Worm (Caenorhabditis elegans) whole organism, young adult: ENCODE data around the gene F57H12.6.

Experiments
- B0336.3 ChIP-seq: fragments of 200-800 bp; sonication (Bioruptor generic); IDR thresholded peaks from 2 replicates; pipeline ENCODE4 v1.3.6; 2022; ENCODE audit warnings: missing genetic modification characterization, missing compliant biosample characterization
- C17E4.6 ChIP-seq: fragments of 200-800 bp; sonication (Bioruptor generic); IDR thresholded peaks from 2 replicates; pipeline ENCODE4 v1.3.6; 2022; ENCODE audit warnings: missing genetic modification reagents, missing genetic modification characterization, missing compliant biosample characterization
- F23B12.7 ChIP-seq: sonication (generic microtip); optimal IDR thresholded peaks from 2 replicates; lab custom pipeline; 2017; ENCODE audit warnings: missing genetic modification characterization, mild to moderate bottlenecking, missing compliant biosample characterization, antibody characterized with exemption, moderate library complexity; ENCODE audit not compliant: insufficient read depth
- F33H1.4 ChIP-seq: fragments of 200-800 bp; sonication (Bioruptor generic); IDR thresholded peaks from 2 replicates; pipeline ENCODE4 v1.3.6; 2022; ENCODE audit warnings: missing genetic modification reagents, missing genetic modification characterization, missing compliant biosample characterization
- K12H6.12 ChIP-seq: fragments of 200-800 bp; sonication (Bioruptor generic); optimal IDR thresholded peaks from 2 replicates; lab custom pipeline; 2018; ENCODE audit warnings: mild to moderate bottlenecking, missing genetic modification characterization, missing compliant biosample characterization
- Y53F4B.3 ChIP-seq: fragments of 200-800 bp; sonication (Bioruptor generic); IDR thresholded peaks from 2 replicates; pipeline ENCODE4 v1.3.6; 2022; ENCODE audit warnings: missing genetic modification reagents, missing genetic modification characterization, missing compliant biosample characterization
- akir-1 ChIP-seq: fragments of 200-800 bp; sonication (Bioruptor generic); optimal IDR thresholded peaks from 2 replicates; lab custom pipeline; 2018; ENCODE audit warnings: mild to moderate bottlenecking, missing genetic modification characterization, moderate library complexity, missing compliant biosample characterization
- ceh-27 ChIP-seq: fragments of 200-800 bp; sonication (Bioruptor generic); optimal IDR thresholded peaks from 2 replicates; lab custom pipeline; 2018; ENCODE audit warnings: mild to moderate bottlenecking, missing genetic modification characterization, moderate library complexity, missing compliant biosample characterization
- ceh-91 ChIP-seq: fragments of 200-800 bp; sonication (Bioruptor generic); IDR thresholded peaks from 2 replicates; pipeline ENCODE4 v1.3.6; 2022; ENCODE audit warnings: missing genetic modification reagents, missing genetic modification characterization, missing compliant biosample characterization
- dpl-1 ChIP-seq: fragments of 150-350 bp; optimal IDR thresholded peaks from 2 replicates; lab custom pipeline; 2014; ENCODE audit warnings: missing biosample characterization, missing genetic modification reagents, missing genetic modification characterization
- egl-44 ChIP-seq: fragments of 200-800 bp; sonication (Bioruptor generic); IDR thresholded peaks from 2 replicates; pipeline ENCODE4 v1.3.6; 2022; ENCODE audit warnings: missing genetic modification reagents, missing genetic modification characterization, missing compliant biosample characterization
- egrh-3 ChIP-seq: fragments of 200-800 bp; sonication (Bioruptor generic); IDR thresholded peaks from 2 replicates; pipeline ENCODE4 v1.3.6; 2022; ENCODE audit warnings: missing genetic modification reagents, missing genetic modification characterization, missing compliant biosample characterization
- ekl-4 ChIP-seq: fragments of 200-800 bp; sonication (Bioruptor generic); IDR thresholded peaks from 2 replicates; pipeline ENCODE4 v1.3.6; 2022; ENCODE audit warnings: missing genetic modification reagents, missing genetic modification characterization, missing compliant biosample characterization
- hlh-12 ChIP-seq: sonication (generic microtip); optimal IDR thresholded peaks from 2 replicates; lab custom pipeline; 2016; ENCODE audit warnings: missing genetic modification characterization, missing compliant biosample characterization
- hmg-20 ChIP-seq: fragments of 200-800 bp; sonication (Bioruptor generic); IDR thresholded peaks from 2 replicates; pipeline ENCODE4 v1.3.6; 2022; ENCODE audit warnings: missing genetic modification reagents, missing genetic modification characterization, missing compliant biosample characterization
- let-526 ChIP-seq: fragments of 200-800 bp; sonication (Bioruptor generic); IDR thresholded peaks from 2 replicates; pipeline ENCODE4 v1.3.6; 2022; ENCODE audit warnings: missing genetic modification reagents, missing genetic modification characterization, missing compliant biosample characterization
- lsl-1 ChIP-seq: fragments of 200-800 bp; sonication (Bioruptor generic); optimal IDR thresholded peaks from 2 replicates; lab custom pipeline; 2018; ENCODE audit warnings: mild to moderate bottlenecking, missing genetic modification characterization, moderate library complexity, missing compliant biosample characterization
- madf-6 ChIP-seq: fragments of 200-800 bp; sonication (Bioruptor generic); IDR thresholded peaks from 2 replicates; pipeline ENCODE4 v1.3.6; 2022; ENCODE audit warnings: missing genetic modification reagents, missing genetic modification characterization, missing compliant biosample characterization
- rpc-1 ChIP-seq, 2 experiments: fragments of 150-350 bp in 1 of 2; sonication (generic microtip) in 1 of 2; optimal IDR thresholded peaks; 2 replicates each; lab custom pipeline; 2014 to 2018; ENCODE audit warnings: missing biosample characterization in 1 of 2, missing genetic modification characterization in 1 of 2, missing genetic modification reagents in 1 of 2, missing genotype in 1 of 2
- snpc-1.3 ChIP-seq: sonication (generic microtip); optimal IDR thresholded peaks from 2 replicates; lab custom pipeline; 2017; ENCODE audit warnings: missing genetic modification characterization, mild to moderate bottlenecking, missing compliant biosample characterization, antibody characterized with exemption, moderate library complexity, missing genotype, missing genetic modification reagents; ENCODE audit not compliant: insufficient read depth
- snpc-3.4 ChIP-seq: sonication (generic microtip); optimal IDR thresholded peaks from 2 replicates; lab custom pipeline; 2017; ENCODE audit warnings: missing genetic modification characterization, mild to moderate bottlenecking, missing compliant biosample characterization, antibody characterized with exemption, moderate library complexity, missing genotype, missing genetic modification reagents
- tlf-1 ChIP-seq: fragments of 200-800 bp; sonication (Bioruptor generic); optimal IDR thresholded peaks from 2 replicates; lab custom pipeline; 2018; ENCODE audit warnings: mild to moderate bottlenecking, missing genetic modification characterization, missing compliant biosample characterization
- zfh-2 ChIP-seq: fragments of 200-800 bp; sonication (Bioruptor generic); conservative IDR thresholded peaks from 2 replicates; pipeline ENCODE4 v1.3.6; 2022; ENCODE audit warnings: missing genetic modification reagents, missing genetic modification characterization, missing compliant biosample characterization

F57H12.6 gene

ce11 chrIV:7926102-7926840 is 49.8 kb downstream of the F57H12.6 start, which contains the start of gene rps-2:
TSS of gene rps-2 (minus strand) at chrIV:7926391.
- TF ChIP-seq F33H1.4 (GFP tag; lab: Robert Waterston, UW), result peak; percentile 75
- TF ChIP-seq let-526, result no peak
- TF ChIP-seq K12H6.12 (tag; lab: Kevin White, UChicago), result no peak
- no peak for TF ChIP-seq akir-1 (GFP tag; lab: Kevin White, UChicago)
- peak; percentile 28 for TF ChIP-seq snpc-1.3 (tag; lab: Kevin White, UChicago)
- no peak for TF ChIP-seq ekl-4
- no peak for TF ChIP-seq B0336.3 (GFP tag; lab: Robert Waterston, UW)
- TF ChIP-seq ceh-27 (GFP tag; lab: Kevin White, UChicago), result no peak
- TF ChIP-seq Y53F4B.3 (GFP tag; lab: Robert Waterston, UW), result no peak
- no peak for TF ChIP-seq lsl-1
- TF ChIP-seq madf-6 (GFP tag; lab: Robert Waterston, UW), result no peak
- no peak for TF ChIP-seq ceh-91 (GFP tag; lab: Robert Waterston, UW)
- no peak for TF ChIP-seq rpc-1 (optimal IDR thresholded peaks at IDR 0.05; lab: Kevin White, UChicago)
- no peak for TF ChIP-seq rpc-1 (tag; optimal IDR thresholded peaks at IDR 0.05; lab: Kevin White, UChicago)
- TF ChIP-seq F23B12.7 (tag; lab: Kevin White, UChicago), result peak; percentile 24
- peak; percentile 81; the same call in 1 of the 2 replicates for TF ChIP-seq egrh-3 (GFP tag; lab: Robert Waterston, UW)
- TF ChIP-seq dpl-1 (GFP tag; lab: Kevin White, UChicago), result no peak
- no peak for TF ChIP-seq hlh-12
- TF ChIP-seq hmg-20 (GFP tag; lab: Robert Waterston, UW), result no peak
- TF ChIP-seq egl-44 (GFP tag; lab: Robert Waterston, UW), result no peak
- TF ChIP-seq zfh-2 (GFP tag; lab: Robert Waterston, UW), result no peak
- TF ChIP-seq tlf-1 (GFP tag; lab: Kevin White, UChicago), result no peak
- peak; percentile 19 for TF ChIP-seq snpc-3.4
- no peak for TF ChIP-seq C17E4.6
